Fruit fly (Drosophila melanogaster) Kc167 (cell line): ENCODE measurements around the gene ebi.

Experiments
- Myc ChIP-seq: fragments of >200 bp; optimal IDR thresholded peaks from 2 replicates; lab custom pipeline; 2017; ENCODE audit warnings: missing external identifiers
- Sin3A ChIP-seq: fragments of >200 bp; optimal IDR thresholded peaks from 2 replicates; lab custom pipeline; 2018; ENCODE audit warnings: missing external identifiers
- h ChIP-seq: fragments of >200 bp; optimal IDR thresholded peaks from 3 replicates; lab custom pipeline; 2018; ENCODE audit warnings: missing external identifiers
- insv ChIP-seq: fragments of >200 bp; optimal IDR thresholded peaks from 3 replicates; lab custom pipeline; 2018; ENCODE audit warnings: missing external identifiers
- psq ChIP-seq: fragments of >200 bp; optimal IDR thresholded peaks from 2 replicates; lab custom pipeline; 2017; ENCODE audit warnings: missing external identifiers
- ttk ChIP-seq: sonication (Bioruptor generic); optimal IDR thresholded peaks from 2 replicates; lab custom pipeline; 2017; ENCODE audit warnings: missing external identifiers

The ebi gene

dm6 chr2L:414593-415399 lies at the start of gene ebi, which contains the start of gene AP-2alpha:
Gene ebi (plus strand): TSS chr2L:415067.
Gene AP-2alpha (minus strand): TSS chr2L:414777.
- TF ChIP-seq insv (no peak), ttk (lab: Kevin White, UChicago) (no peak), Sin3A (no peak), h (lab: Kevin White, UChicago) (no peak), Myc (no peak), psq (lab: Kevin White, UChicago) (no peak)

dm6 chr2L:366876-367275 lies 48.0 kb upstream of the ebi start:
- no peak for TF ChIP-seq Sin3A
- TF ChIP-seq ttk (lab: Kevin White, UChicago): no peak
- TF ChIP-seq h (lab: Kevin White, UChicago): no peak
- TF ChIP-seq psq (lab: Kevin White, UChicago): no peak
- TF ChIP-seq Myc: no peak
- TF ChIP-seq insv: no peak

- TF ChIP-seq Sin3A (no peak), psq (lab: Kevin White, UChicago) (no peak), insv (no peak), ttk (lab: Kevin White, UChicago) (no peak), Myc (no peak), h (lab: Kevin White, UChicago) (no peak)
Measured at dm6 chr2L:368398-369008, 46.4 kb upstream of the ebi start.

dm6 chr2L:369811-370210 lies 45.1 kb upstream of the ebi start:
- TF ChIP-seq Myc: no peak
- no peak for TF ChIP-seq h (lab: Kevin White, UChicago)
- TF ChIP-seq Sin3A: no peak
- no peak for TF ChIP-seq insv
- TF ChIP-seq psq (lab: Kevin White, UChicago): no peak
- no peak for TF ChIP-seq ttk (lab: Kevin White, UChicago)

- TF ChIP-seq h (lab: Kevin White, UChicago): no peak
- no peak for TF ChIP-seq psq (lab: Kevin White, UChicago)
- no peak for TF ChIP-seq insv
- no peak for TF ChIP-seq ttk (lab: Kevin White, UChicago)
- TF ChIP-seq Sin3A: no peak
- no peak for TF ChIP-seq Myc
Measured at dm6 chr2L:371747-372146, 43.1 kb upstream of the ebi start.

dm6 chr2L:377780-378222 lies 37.1 kb upstream of the ebi start, which contains the start of gene al:
Gene al (plus strand): TSS chr2L:378112.
- TF ChIP-seq Sin3A (no peak), h (lab: Kevin White, UChicago) (no peak), ttk (lab: Kevin White, UChicago) (no peak), insv (no peak), Myc (no peak), psq (lab: Kevin White, UChicago) (no peak)

dm6 chr2L:378815-379440 lies 35.9 kb upstream of the ebi start:
- TF ChIP-seq h (lab: Kevin White, UChicago): no peak
- TF ChIP-seq Sin3A: no peak
- TF ChIP-seq insv: no peak
- no peak for TF ChIP-seq ttk (lab: Kevin White, UChicago)
- no peak for TF ChIP-seq Myc
- TF ChIP-seq psq (lab: Kevin White, UChicago): no peak

- TF ChIP-seq h (lab: Kevin White, UChicago): no peak
Measured at dm6 chr2L:382807-383206, 32.1 kb upstream of the ebi start.

dm6 chr2L:390509-390908 lies 24.4 kb upstream of the ebi start:
- TF ChIP-seq Sin3A (no peak), insv (no peak), ttk (lab: Kevin White, UChicago) (no peak), Myc (no peak), psq (lab: Kevin White, UChicago) (no peak), h (lab: Kevin White, UChicago) (no peak)

dm6 chr2L:392529-392928 lies 22.3 kb upstream of the ebi start:
- TF ChIP-seq ttk (lab: Kevin White, UChicago): no peak
- TF ChIP-seq psq (lab: Kevin White, UChicago): no peak
- TF ChIP-seq h (lab: Kevin White, UChicago): no peak
- no peak for TF ChIP-seq Myc
- TF ChIP-seq insv: no peak
- no peak for TF ChIP-seq Sin3A

- TF ChIP-seq Myc (no peak), Sin3A (no peak), psq (lab: Kevin White, UChicago) (no peak), insv (no peak), h (lab: Kevin White, UChicago) (no peak), ttk (lab: Kevin White, UChicago) (no peak)
Measured at dm6 chr2L:395366-396117, 19.3 kb upstream of the ebi start.

- TF ChIP-seq ttk (lab: Kevin White, UChicago) (no peak), insv (no peak), psq (lab: Kevin White, UChicago) (no peak), Sin3A (no peak), Myc (no peak), h (lab: Kevin White, UChicago) (no peak)
Measured at dm6 chr2L:402098-402497, 12.8 kb upstream of the ebi start, which contains the start of gene CG4213. Gene CG4213 (minus strand): TSS chr2L:402198.
